Fruit fly (Drosophila melanogaster): ENCODE data around the gene Tim23.

The Tim23 gene

dm6 chr2L:23313435-23314067 lies at the start of gene Tim23:
Gene Tim23 (minus strand): TSS chr2L:23313578.
- no peak for TF ChIP-seq hkb (optimal IDR thresholded peaks at IDR 0.05)
- no peak for TF ChIP-seq hkb (GFP tag; IDR thresholded peaks at IDR 0.05)
- peak; percentile 100 for TF ChIP-seq CG1603 (tag; optimal IDR thresholded peaks at IDR 0.05)
- TF ChIP-seq E2f1 (GFP tag; IDR thresholded peaks at IDR 0.05): no peak
- TF ChIP-seq D19B (GFP tag; optimal IDR thresholded peaks at IDR 0.05): no peak
- peak; percentile 85 for TF ChIP-seq ssp (GFP tag; IDR thresholded peaks at IDR 0.05)
- TF ChIP-seq CG18619 (GFP tag; optimal IDR thresholded peaks at IDR 0.05): no peak
- TF ChIP-seq CG2129 (GFP tag; IDR thresholded peaks at IDR 0.05; ENCODE audit: partially characterized antibody): no peak
- TF ChIP-seq Elba2 (GFP tag; optimal IDR thresholded peaks at IDR 0.05): no peak
- peak; percentile 96 for TF ChIP-seq CG17802 (tag; optimal IDR thresholded peaks at IDR 0.05)
- TF ChIP-seq Pdp1 (GFP tag; optimal IDR thresholded peaks at IDR 0.05): no peak
- TF ChIP-seq CG32532 (GFP tag; IDR thresholded peaks at IDR 0.05): no peak
- TF ChIP-seq phol (tag; optimal IDR thresholded peaks at IDR 0.05): peak; percentile 39
- no peak for TF ChIP-seq z (GFP tag; IDR thresholded peaks at IDR 0.05)
- TF ChIP-seq emc (GFP tag; optimal IDR thresholded peaks at IDR 0.05): no peak
- no peak for TF ChIP-seq CG1647 (GFP tag; optimal IDR thresholded peaks at IDR 0.05)
- TF ChIP-seq pho (GFP tag; optimal IDR thresholded peaks at IDR 0.05): no peak
- TF ChIP-seq CG11723 (GFP tag; optimal IDR thresholded peaks at IDR 0.05): peak; percentile 46
- no peak for TF ChIP-seq wor (GFP tag; IDR thresholded peaks at IDR 0.05)
- TF ChIP-seq Med (GFP tag): no peak
- no peak for TF ChIP-seq CG6175 (GFP tag; IDR thresholded peaks at IDR 0.05)
- TF ChIP-seq zfh1 (GFP tag; IDR thresholded peaks at IDR 0.05): no peak
- no peak for TF ChIP-seq rib (GFP tag; IDR thresholded peaks at IDR 0.05)
- TF ChIP-seq CG8281 (tag; optimal IDR thresholded peaks at IDR 0.05): no peak
- peak; percentile 17 for TF ChIP-seq CG12659 (GFP tag; optimal IDR thresholded peaks at IDR 0.05)
- TF ChIP-seq CG30020 (tag; optimal IDR thresholded peaks at IDR 0.05): peak; percentile 98
- TF ChIP-seq inv (GFP tag; IDR thresholded peaks at IDR 0.05; ENCODE audit: partially characterized antibody): no peak
- no peak for TF ChIP-seq gce (GFP tag; IDR thresholded peaks at IDR 0.05)
- TF ChIP-seq CG15073 (GFP tag; optimal IDR thresholded peaks at IDR 0.05): no peak
- TF ChIP-seq Bgb (GFP tag; IDR thresholded peaks at IDR 0.05; ENCODE audit: partially characterized antibody): no peak
- no peak for TF ChIP-seq CG17612 (GFP tag; IDR thresholded peaks at IDR 0.05)
- TF ChIP-seq nmo (GFP tag; optimal IDR thresholded peaks at IDR 0.05): peak; percentile 1
- TF ChIP-seq lilli (GFP tag; optimal IDR thresholded peaks at IDR 0.05): no peak
- TF ChIP-seq Doc2 (GFP tag; IDR thresholded peaks at IDR 0.05): no peak
- TF ChIP-seq CG34376 (GFP tag; optimal IDR thresholded peaks at IDR 0.05): no peak
- TF ChIP-seq dysf (GFP tag; IDR thresholded peaks at IDR 0.05): no peak
- no peak for TF ChIP-seq CG4328 (GFP tag; optimal IDR thresholded peaks at IDR 0.05)
- peak; percentile 85 for TF ChIP-seq pfk (GFP tag; optimal IDR thresholded peaks at IDR 0.05)
- TF ChIP-seq gsb-n (tag; optimal IDR thresholded peaks at IDR 0.05): no peak
- TF ChIP-seq Dad (GFP tag; optimal IDR thresholded peaks at IDR 0.05): no peak
- peak; percentile 97 for TF ChIP-seq CG1024 (GFP tag; IDR thresholded peaks at IDR 0.05)
- no peak for TF ChIP-seq CG14860 (GFP tag; IDR thresholded peaks at IDR 0.05; ENCODE audit: partially characterized antibody)
- no peak for TF ChIP-seq Hmx (GFP tag; optimal IDR thresholded peaks at IDR 0.05)
- no peak for TF ChIP-seq Stat92E (GFP tag; optimal IDR thresholded peaks at IDR 0.05)
- no peak for TF ChIP-seq HLH4C (GFP tag; IDR thresholded peaks at IDR 0.05; ENCODE audit: partially characterized antibody)
- no peak for TF ChIP-seq CG2678 (tag; optimal IDR thresholded peaks at IDR 0.05)
- TF ChIP-seq Taf1 (GFP tag; IDR thresholded peaks at IDR 0.05): no peak
- TF ChIP-seq Aef1 (GFP tag; IDR thresholded peaks at IDR 0.05): no peak
- no peak for TF ChIP-seq CG43689 (GFP tag; IDR thresholded peaks at IDR 0.05)
- TF ChIP-seq Abd-B (GFP tag; optimal IDR thresholded peaks at IDR 0.05): peak; percentile 27
- no peak for TF ChIP-seq CG7357 (GFP tag; IDR thresholded peaks at IDR 0.05)
